Worm (Caenorhabditis elegans): Measurements from ENCODE around the gene rpl-29.
A peak's percentile ranks its signal among the peaks of the same experiment; 100 is the strongest.

Gene rpl-29

DNA sequence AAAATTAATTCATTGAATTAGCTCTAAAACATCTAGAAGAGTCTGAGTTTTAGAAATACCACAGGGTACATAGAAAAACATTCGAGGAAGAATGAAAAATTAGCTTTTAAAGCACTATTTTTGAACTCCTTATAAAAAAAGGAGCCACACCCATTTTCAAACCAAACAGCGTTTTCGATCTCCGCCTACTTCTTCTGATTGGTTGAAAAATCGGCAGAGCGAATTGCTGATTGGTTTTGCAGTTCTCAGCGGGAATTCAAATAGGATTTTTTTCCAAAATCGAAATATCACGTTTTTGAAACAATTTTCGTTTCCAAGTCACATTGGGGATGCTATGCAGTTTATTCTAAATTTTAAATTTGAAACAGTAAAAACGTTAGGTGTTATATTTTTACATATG lies 3.9 kb upstream of the rpl-29 start:
- TF ChIP-seq lin-15B (tag; optimal IDR thresholded peaks at IDR 0.05) (no peak), efl-1 (optimal IDR thresholded peaks at IDR 0.05) (no peak), efl-1 (GFP tag; optimal IDR thresholded peaks at IDR 0.05 in 1 of 2) (peak; percentile 38 to 70)

DNA sequence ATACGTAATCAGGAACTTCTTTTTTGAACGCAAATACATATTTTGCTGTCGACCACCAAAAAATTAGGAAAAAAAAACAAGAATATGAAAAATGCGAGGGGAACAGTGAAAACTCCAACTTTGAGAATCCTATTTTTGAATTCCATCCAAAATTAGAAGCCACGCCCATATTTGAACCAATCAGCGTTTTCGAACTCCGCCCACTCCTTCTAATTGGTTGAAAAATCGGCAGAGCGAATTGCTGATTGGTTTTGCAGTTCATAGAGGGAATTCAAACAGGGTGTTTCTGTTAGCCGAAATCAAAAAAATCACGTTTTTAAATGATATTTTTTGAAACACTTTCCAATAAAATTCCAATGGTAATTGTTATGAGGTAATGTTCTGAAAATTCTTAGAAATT lies 3.3 kb upstream of the rpl-29 start:
- TF ChIP-seq efl-1 (optimal IDR thresholded peaks at IDR 0.05) (no peak), efl-1 (GFP tag; optimal IDR thresholded peaks at IDR 0.05 in 1 of 2) (peak in 1 of 2 experiments; percentile 19), mef-2 (tag; optimal IDR thresholded peaks at IDR 0.05) (no peak)

DNA sequence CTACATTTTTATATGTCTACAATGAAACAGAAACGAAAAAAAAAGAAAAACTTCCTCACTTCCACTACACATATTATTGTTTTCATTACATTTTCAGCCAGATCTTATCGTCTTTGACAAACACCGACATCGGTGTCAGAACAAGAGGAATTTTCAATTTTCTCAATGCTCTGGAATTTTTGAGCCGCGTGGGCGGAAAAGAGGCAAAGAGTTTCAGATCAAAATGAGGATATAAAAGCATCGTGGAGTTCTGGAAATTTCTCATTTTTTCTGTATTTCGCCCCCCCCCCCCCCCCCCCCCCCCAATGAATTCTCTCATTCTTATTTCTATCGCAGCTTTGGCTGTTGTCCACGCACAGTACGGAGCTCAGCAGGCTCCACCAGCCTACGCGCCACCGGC lies 2.2 kb upstream of the rpl-29 start, which contains the start of gene B0513.4:
TSS of gene B0513.4 (plus strand) at position 301 of the 400 bp plus-strand sequence.
- TF ChIP-seq egl-27 (tag; optimal IDR thresholded peaks at IDR 0.05) (no peak), sox-4 (tag; optimal IDR thresholded peaks at IDR 0.05) (no peak), C04F5.9 (tag; optimal IDR thresholded peaks at IDR 0.05) (no peak), ceh-63 (GFP tag; optimal IDR thresholded peaks at IDR 0.05) (no peak), aha-1 (tag; optimal IDR thresholded peaks at IDR 0.05) (no peak), mdl-1 (tag; optimal IDR thresholded peaks at IDR 0.05) (no peak), swsn-7 (tag; optimal IDR thresholded peaks at IDR 0.05) (no peak), lin-39 (tag; optimal IDR thresholded peaks at IDR 0.05) (no peak), unc-98 (GFP tag; IDR thresholded peaks at IDR 0.05) (no peak), nhr-90 (tag; optimal IDR thresholded peaks at IDR 0.05; ENCODE audit: poor library complexity) (no peak), ces-1 (GFP tag; optimal IDR thresholded peaks at IDR 0.05) (no peak)

- TF ChIP-seq ces-1 (GFP tag; optimal IDR thresholded peaks at IDR 0.05), result no peak
- TF ChIP-seq swsn-7 (tag; optimal IDR thresholded peaks at IDR 0.05), result no peak
- TF ChIP-seq ceh-8 (GFP tag; optimal IDR thresholded peaks at IDR 0.05), result no peak
- TF ChIP-seq lsy-2 (tag; optimal IDR thresholded peaks at IDR 0.05), result no peak
- TF ChIP-seq mab-9 (GFP tag; IDR thresholded peaks at IDR 0.05), result no peak
- TF ChIP-seq mef-2 (tag; optimal IDR thresholded peaks at IDR 0.05), result no peak
- TF ChIP-seq ztf-11 (tag; optimal IDR thresholded peaks at IDR 0.05), result no peak
- no peak for TF ChIP-seq zip-4 (GFP tag; optimal IDR thresholded peaks at IDR 0.05)
These were observed 1.7 kb upstream of the rpl-29 start for ce11 chrIV:13880370-13880769.

- TF ChIP-seq mdl-1 (tag; optimal IDR thresholded peaks at IDR 0.05) (peak in 1 of 2 experiments; percentile 88), mef-2 (tag; optimal IDR thresholded peaks at IDR 0.05) (no peak), nhr-71 (tag; optimal IDR thresholded peaks at IDR 0.05) (peak; percentile 79), nhr-76 (tag; optimal IDR thresholded peaks at IDR 0.05) (no peak), tbx-2 (tag; optimal IDR thresholded peaks at IDR 0.05) (peak; percentile 24), vab-15 (tag; optimal IDR thresholded peaks at IDR 0.05) (no peak), nhr-20 (tag; optimal IDR thresholded peaks at IDR 0.05) (peak; percentile 26), lin-15B (tag; optimal IDR thresholded peaks at IDR 0.05) (no peak), snu-23 (GFP tag; optimal IDR thresholded peaks at IDR 0.05) (peak; percentile 55), ztf-4 (tag; optimal IDR thresholded peaks at IDR 0.05) (peak; percentile 16), rnt-1 (tag; optimal IDR thresholded peaks at IDR 0.05) (peak; percentile 67), nhr-19 (GFP tag; conservative IDR thresholded peaks at IDR 0.05) (peak; percentile 55), C16A3.4 (tag; optimal IDR thresholded peaks at IDR 0.05) (peak; percentile 13), lin-35 (GFP tag; optimal IDR thresholded peaks at IDR 0.05) (peak in 1 of 2 experiments; percentile 18), Y116A8C.19 (tag; optimal IDR thresholded peaks at IDR 0.05; ENCODE audit: borderline replicate concordance) (no peak), xbp-1 (tag; optimal IDR thresholded peaks at IDR 0.05) (peak; percentile 19), lin-14 (GFP tag; optimal IDR thresholded peaks at IDR 0.05) (peak; percentile 83), lsy-2 (tag; optimal IDR thresholded peaks at IDR 0.05) (peak; percentile 50 to 61), efl-1 (optimal IDR thresholded peaks at IDR 0.05) (peak in 1 of 2 experiments; percentile 2), efl-1 (GFP tag; optimal IDR thresholded peaks at IDR 0.05 in 1 of 2) (no peak), aha-1 (tag; optimal IDR thresholded peaks at IDR 0.05) (no peak)
These were observed 1.2 kb upstream of the rpl-29 start for ce11 chrIV:13880803-13881202.
